Fruit fly (Drosophila melanogaster): ENCODE measurements around the gene CG2116.

Gene CG2116

dm6 chrX:8129204-8129997 is at the start of gene CG2116:
CG2116 (plus strand) TSS chrX:8129812.
- TF ChIP-seq toe (GFP tag; optimal IDR thresholded peaks at IDR 0.05) (peak; percentile 8), CG14711 (tag; optimal IDR thresholded peaks at IDR 0.05) (no peak), CG12768 (GFP tag; optimal IDR thresholded peaks at IDR 0.05) (no peak), CG33017 (tag; optimal IDR thresholded peaks at IDR 0.05) (no peak), CG5204 (GFP tag; optimal IDR thresholded peaks at IDR 0.05) (no peak), Mnt (GFP tag; optimal IDR thresholded peaks at IDR 0.05) (peak; percentile 47), CG7045 (GFP tag; optimal IDR thresholded peaks at IDR 0.05) (no peak), bab1 (GFP tag; optimal IDR thresholded peaks at IDR 0.05) (peak; percentile 14), kay (GFP tag; ENCODE audit: borderline replicate concordance) (no peak), CG11617 (GFP tag; optimal IDR thresholded peaks at IDR 0.05) (no peak), CG7101 (tag; optimal IDR thresholded peaks at IDR 0.05) (peak; percentile 7), CG1620 (GFP tag; optimal IDR thresholded peaks at IDR 0.05) (peak; percentile 24), pad (GFP tag; optimal IDR thresholded peaks at IDR 0.05) (peak; percentile 25), Hr96 (GFP tag; optimal IDR thresholded peaks at IDR 0.05) (no peak)

- TF ChIP-seq tj (GFP tag; optimal IDR thresholded peaks at IDR 0.05) (no peak), cnc (optimal IDR thresholded peaks at IDR 0.05) (no peak), kay (GFP tag; ENCODE audit: borderline replicate concordance) (no peak), CG1620 (GFP tag; optimal IDR thresholded peaks at IDR 0.05) (no peak), Crg-1 (GFP tag; optimal IDR thresholded peaks at IDR 0.05) (no peak), CG7101 (tag; optimal IDR thresholded peaks at IDR 0.05) (no peak), CG7045 (GFP tag; optimal IDR thresholded peaks at IDR 0.05) (no peak), cic (GFP tag; optimal IDR thresholded peaks at IDR 0.05) (no peak), CG12768 (GFP tag; optimal IDR thresholded peaks at IDR 0.05) (no peak)
These were observed 49.4 kb upstream of the CG2116 start for dm6 chrX:8080174-8080573.

- TF ChIP-seq CG11617 (GFP tag; optimal IDR thresholded peaks at IDR 0.05) (no peak), CG5204 (GFP tag; optimal IDR thresholded peaks at IDR 0.05) (no peak), kay (GFP tag; ENCODE audit: borderline replicate concordance) (peak; percentile 90), CG7045 (GFP tag; optimal IDR thresholded peaks at IDR 0.05) (no peak), cic (GFP tag; optimal IDR thresholded peaks at IDR 0.05) (peak; percentile 58), ovo (GFP tag; optimal IDR thresholded peaks at IDR 0.05) (peak; percentile 41)
These were observed 48.0 kb upstream of the CG2116 start, which contains the start of gene Ldsdh1 for dm6 chrX:8081427-8082185. Ldsdh1 (minus strand) TSS chrX:8081605.

- no peak for TF ChIP-seq CG7045 (GFP tag; optimal IDR thresholded peaks at IDR 0.05)
- no peak for TF ChIP-seq CG11617 (GFP tag; optimal IDR thresholded peaks at IDR 0.05)
- no peak for TF ChIP-seq ovo (GFP tag; optimal IDR thresholded peaks at IDR 0.05)
- no peak for TF ChIP-seq Mnt (GFP tag; optimal IDR thresholded peaks at IDR 0.05)
- no peak for TF ChIP-seq Clk (GFP tag; optimal IDR thresholded peaks at IDR 0.05)
- no peak for TF ChIP-seq CG12768 (GFP tag; optimal IDR thresholded peaks at IDR 0.05)
- no peak for TF ChIP-seq cnc (optimal IDR thresholded peaks at IDR 0.05)
- no peak for TF ChIP-seq toe (GFP tag; optimal IDR thresholded peaks at IDR 0.05)
- TF ChIP-seq CG7101 (tag; optimal IDR thresholded peaks at IDR 0.05): no peak
- no peak for TF ChIP-seq CG14711 (tag; optimal IDR thresholded peaks at IDR 0.05)
- TF ChIP-seq cic (GFP tag; optimal IDR thresholded peaks at IDR 0.05): no peak
- TF ChIP-seq Hr96 (GFP tag; optimal IDR thresholded peaks at IDR 0.05): no peak
- no peak for TF ChIP-seq pad (GFP tag; optimal IDR thresholded peaks at IDR 0.05)
- TF ChIP-seq CG33017 (tag; optimal IDR thresholded peaks at IDR 0.05): no peak
- TF ChIP-seq CG5204 (GFP tag; optimal IDR thresholded peaks at IDR 0.05): no peak
- TF ChIP-seq kay (GFP tag; ENCODE audit: borderline replicate concordance): no peak
- no peak for TF ChIP-seq bab1 (GFP tag; optimal IDR thresholded peaks at IDR 0.05)
- TF ChIP-seq tj (GFP tag; optimal IDR thresholded peaks at IDR 0.05): no peak
These were observed 42.5 kb upstream of the CG2116 start, which contains the start of gene CG2256 for dm6 chrX:8087113-8087512. CG2256 (minus strand) TSS chrX:8087213.

- TF ChIP-seq CG14711 (tag; optimal IDR thresholded peaks at IDR 0.05) (peak; percentile 90), Clk (GFP tag; optimal IDR thresholded peaks at IDR 0.05) (peak; percentile 72), CG33017 (tag; optimal IDR thresholded peaks at IDR 0.05) (peak; percentile 88), CG12768 (GFP tag; optimal IDR thresholded peaks at IDR 0.05) (peak; percentile 80), Mnt (GFP tag; optimal IDR thresholded peaks at IDR 0.05) (peak; percentile 74), CG11617 (GFP tag; optimal IDR thresholded peaks at IDR 0.05) (peak; percentile 91), CG7045 (GFP tag; optimal IDR thresholded peaks at IDR 0.05) (peak; percentile 76), pad (GFP tag; optimal IDR thresholded peaks at IDR 0.05) (peak; percentile 82), cnc (optimal IDR thresholded peaks at IDR 0.05) (no peak), kay (GFP tag; ENCODE audit: borderline replicate concordance) (peak; percentile 65), toe (GFP tag; optimal IDR thresholded peaks at IDR 0.05) (peak; percentile 62), bab1 (GFP tag; optimal IDR thresholded peaks at IDR 0.05) (peak; percentile 90), Hr96 (GFP tag; optimal IDR thresholded peaks at IDR 0.05) (peak; percentile 73), cic (GFP tag; optimal IDR thresholded peaks at IDR 0.05) (peak; percentile 27), Crg-1 (GFP tag; optimal IDR thresholded peaks at IDR 0.05) (peak; percentile 77), CG1620 (GFP tag; optimal IDR thresholded peaks at IDR 0.05) (peak; percentile 75), CG5204 (GFP tag; optimal IDR thresholded peaks at IDR 0.05) (peak; percentile 72), tj (GFP tag; optimal IDR thresholded peaks at IDR 0.05) (peak; percentile 31), CG7101 (tag; optimal IDR thresholded peaks at IDR 0.05) (peak; percentile 93), ovo (GFP tag; optimal IDR thresholded peaks at IDR 0.05) (no peak)
These were observed 38.5 kb upstream of the CG2116 start for dm6 chrX:8091017-8091620.

Measured in whole organism, adult.